Worm (Caenorhabditis elegans) whole organism, midembryonic: ENCODE measurements around the gene glrx-21.

ENCODE experiments used
- T22C8.4 ChIP-seq: fragments of 200-800 bp; sonication (Bioruptor generic); IDR thresholded peaks from 2 replicates; pipeline ENCODE4 v1.3.6; 2022; ENCODE audit warnings: missing genetic modification characterization, missing compliant biosample characterization
- cog-1 ChIP-seq: sonication (generic microtip); optimal IDR thresholded peaks from 2 replicates; lab custom pipeline; 2016; ENCODE audit warnings: missing genetic modification characterization, missing compliant biosample characterization
- flt-1 ChIP-seq: fragments of 200-800 bp; sonication (Bioruptor generic); IDR thresholded peaks from 2 replicates; pipeline ENCODE4 v1.3.6; 2022; ENCODE audit warnings: missing genetic modification characterization, missing compliant biosample characterization
- klf-2 ChIP-seq: fragments of 200-800 bp; sonication (Bioruptor generic); conservative IDR thresholded peaks from 2 replicates; pipeline ENCODE4 v1.3.6; 2022; ENCODE audit warnings: missing genetic modification reagents, missing genetic modification characterization, missing compliant biosample characterization
- med-1 ChIP-seq: sonication (generic microtip); optimal IDR thresholded peaks from 2 replicates; lab custom pipeline; 2017; ENCODE audit warnings: missing genetic modification characterization, mild to moderate bottlenecking, missing compliant biosample characterization, antibody characterized with exemption, missing genetic modification reagents; ENCODE audit not compliant: insufficient read depth
- ref-1 ChIP-seq: fragments of 200-800 bp; sonication (Bioruptor generic); conservative IDR thresholded peaks from 2 replicates; pipeline ENCODE4 v1.3.6; 2022; ENCODE audit warnings: missing genetic modification reagents, missing genetic modification characterization, missing compliant biosample characterization
- tab-1 ChIP-seq: fragments of 200-800 bp; sonication (Bioruptor generic); IDR thresholded peaks from 2 replicates; pipeline ENCODE4 v1.3.6; 2022; ENCODE audit warnings: missing genetic modification characterization, missing compliant biosample characterization
- ztf-23 ChIP-seq: fragments of 200-800 bp; sonication (Bioruptor generic); IDR thresholded peaks from 2 replicates; pipeline ENCODE4 v1.3.6; 2022; ENCODE audit warnings: missing genetic modification reagents, missing genetic modification characterization, missing compliant biosample characterization
- ztf-29 ChIP-seq: fragments of 200-800 bp; sonication (Bioruptor generic); IDR thresholded peaks from 2 replicates; pipeline ENCODE4 v1.3.6; 2022; ENCODE audit warnings: missing genetic modification reagents, missing genetic modification characterization, missing compliant biosample characterization

DNA sequence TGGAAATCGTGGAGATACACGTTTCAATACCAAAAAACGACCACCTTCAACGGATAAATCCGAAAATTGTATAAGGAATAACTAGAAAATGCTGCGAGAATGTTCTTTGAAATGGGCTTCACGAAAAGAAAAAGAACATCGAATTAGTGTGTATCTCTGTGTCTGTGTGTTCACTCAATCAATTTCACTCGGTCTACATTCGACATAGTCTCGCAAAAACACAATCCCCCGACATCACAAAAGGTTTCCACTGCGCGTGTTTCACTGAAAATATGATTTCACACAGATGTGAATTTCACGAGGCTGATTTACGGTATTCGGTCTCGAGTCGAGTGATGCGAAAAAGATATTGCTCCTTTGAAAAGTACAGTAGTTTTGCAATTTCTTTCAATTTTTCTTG, 27.8 kb upstream of the glrx-21 start:
- TF ChIP-seq T22C8.4 (GFP tag; lab: Robert Waterston, UW) (no peak), klf-2 (no peak), ref-1 (GFP tag; lab: Robert Waterston, UW) (no peak), flt-1 (GFP tag; lab: Robert Waterston, UW) (no peak), tab-1 (GFP tag; lab: Robert Waterston, UW) (no peak), ztf-23 (GFP tag; lab: Robert Waterston, UW) (no peak), ztf-29 (GFP tag; lab: Robert Waterston, UW) (no peak), med-1 (no peak), cog-1 (tag; lab: Kevin White, UChicago) (no peak)
